Worm (Caenorhabditis elegans): ENCODE results near the gene abf-5.

The abf-5 gene

DNA sequence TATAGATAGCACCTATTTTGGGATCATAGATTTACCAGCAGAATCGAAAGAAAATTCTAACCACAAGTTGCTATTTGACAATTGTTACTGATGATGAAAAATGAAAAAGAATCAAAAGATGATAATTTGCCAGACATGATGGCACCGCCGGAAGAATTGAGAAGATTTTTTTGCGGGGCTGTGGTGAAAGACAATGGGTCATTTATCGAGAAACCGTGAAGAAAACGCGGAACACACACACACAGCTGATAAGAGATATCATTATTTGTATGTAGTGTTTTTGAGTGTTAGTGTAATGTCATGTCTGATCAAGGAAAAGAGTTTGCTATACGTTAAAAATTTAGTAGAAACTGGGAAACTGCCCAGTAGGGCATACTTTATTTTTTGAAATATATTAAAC, 42.2 kb downstream of the abf-5 start:
- TF ChIP-seq efl-1 (optimal IDR thresholded peaks at IDR 0.05), result no peak
- TF ChIP-seq efl-1 (GFP tag; optimal IDR thresholded peaks at IDR 0.05 in 1 of 2), result peak in 1 of 2 experiments; percentile 67
- peak; percentile 4 for TF ChIP-seq tbx-2 (tag; optimal IDR thresholded peaks at IDR 0.05)
- peak in 1 of 2 experiments; percentile 10 for TF ChIP-seq mdl-1 (tag; optimal IDR thresholded peaks at IDR 0.05)
- TF ChIP-seq lsy-2 (tag; optimal IDR thresholded peaks at IDR 0.05), result no peak
- peak; percentile 81 for TF ChIP-seq blmp-1 (tag; optimal IDR thresholded peaks at IDR 0.05)
- TF ChIP-seq lin-35 (GFP tag; optimal IDR thresholded peaks at IDR 0.05), result peak in 1 of 2 experiments; percentile 8
- TF ChIP-seq C04F5.9 (tag; optimal IDR thresholded peaks at IDR 0.05), result no peak
- peak in 2 of 6 experiments; percentile 14 to 85 for TF ChIP-seq elt-3 (tag; optimal IDR thresholded peaks at IDR 0.05)
- TF ChIP-seq mab-9 (GFP tag; IDR thresholded peaks at IDR 0.05), result no peak
- TF ChIP-seq C34B4.2 (tag; optimal IDR thresholded peaks at IDR 0.05), result no peak
- TF ChIP-seq hlh-4 (tag; optimal IDR thresholded peaks at IDR 0.05), result no peak
- TF ChIP-seq nhr-71 (tag; optimal IDR thresholded peaks at IDR 0.05), result peak; percentile 23
- TF ChIP-seq ztf-4 (tag; optimal IDR thresholded peaks at IDR 0.05), result no peak
- TF ChIP-seq nhr-20 (tag; optimal IDR thresholded peaks at IDR 0.05), result peak; percentile 43
- TF ChIP-seq nhr-47 (tag; optimal IDR thresholded peaks at IDR 0.05), result no peak
- TF ChIP-seq nhr-85 (tag), result peak; percentile 64
- TF ChIP-seq lin-14 (GFP tag; optimal IDR thresholded peaks at IDR 0.05), result peak; percentile 66
- no peak for TF ChIP-seq unc-130 (tag; optimal IDR thresholded peaks at IDR 0.05)
- TF ChIP-seq pag-3 (tag; optimal IDR thresholded peaks at IDR 0.05; ENCODE audit: borderline replicate concordance, insufficient read depth), result peak; percentile 5
- no peak for TF ChIP-seq F16B12.6 (tag; optimal IDR thresholded peaks at IDR 0.05)
